Fruit fly (Drosophila melanogaster): Measurements from ENCODE around the gene grp.

grp gene

dm6 chr2L:16709693-16710092 lies 29.8 kb downstream of the grp start (continued):
- TF ChIP-seq Sry-β (GFP tag; optimal IDR thresholded peaks at IDR 0.05): no peak
- no peak for TF ChIP-seq exex (tag; optimal IDR thresholded peaks at IDR 0.05)
- TF ChIP-seq caup (GFP tag; optimal IDR thresholded peaks at IDR 0.05; ENCODE audit: severe bottlenecking): peak; percentile 57
- no peak for TF ChIP-seq CG3995 (GFP tag; optimal IDR thresholded peaks at IDR 0.05)
- TF ChIP-seq CG16813 (GFP tag; IDR thresholded peaks at IDR 0.05; ENCODE audit: partially characterized antibody): no peak
- no peak for TF ChIP-seq CG33213 (GFP tag; optimal IDR thresholded peaks at IDR 0.05)
- peak; percentile 46 for TF ChIP-seq Vsx1 (GFP tag; optimal IDR thresholded peaks at IDR 0.05)
- no peak for TF ChIP-seq dimm (GFP tag; IDR thresholded peaks at IDR 0.05)
- no peak for TF ChIP-seq jigr1 (GFP tag; IDR thresholded peaks at IDR 0.05)
- TF ChIP-seq Dbx (GFP tag; IDR thresholded peaks at IDR 0.05): peak; percentile 47; the same call in 1 of the 3 replicates
- peak; percentile 87 for TF ChIP-seq CG15269 (tag; optimal IDR thresholded peaks at IDR 0.05)
- TF ChIP-seq prd (optimal IDR thresholded peaks at IDR 0.05): no peak
- no peak for TF ChIP-seq prd (GFP tag; IDR thresholded peaks at IDR 0.05)
- peak; percentile 79 for TF ChIP-seq Aef1 (GFP tag; IDR thresholded peaks at IDR 0.05)
- peak; percentile 51 for TF ChIP-seq fd96Cb (tag; optimal IDR thresholded peaks at IDR 0.05)
- no peak for TF ChIP-seq sr (GFP tag; IDR thresholded peaks at IDR 0.05)
- peak; percentile 68 for TF ChIP-seq CG3407 (GFP tag; optimal IDR thresholded peaks at IDR 0.05)
- no peak for TF ChIP-seq CG7372 (GFP tag; IDR thresholded peaks at IDR 0.05)
- peak; percentile 71 for TF ChIP-seq NfI (GFP tag; optimal IDR thresholded peaks at IDR 0.05)
- TF ChIP-seq CG2678 (tag; optimal IDR thresholded peaks at IDR 0.05): no peak
- TF ChIP-seq kay (GFP tag; optimal IDR thresholded peaks at IDR 0.05): peak; percentile 55
- no peak for TF ChIP-seq CG2202 (tag; optimal IDR thresholded peaks at IDR 0.05)
- TF ChIP-seq CG6854 (GFP tag; optimal IDR thresholded peaks at IDR 0.05): no peak
- TF ChIP-seq CG13894 (tag; optimal IDR thresholded peaks at IDR 0.05): no peak
- no peak for TF ChIP-seq Six4 (GFP tag; optimal IDR thresholded peaks at IDR 0.05)
- TF ChIP-seq CG8089 (GFP tag; optimal IDR thresholded peaks at IDR 0.05): no peak
- peak; percentile 4 for TF ChIP-seq pum (GFP tag; optimal IDR thresholded peaks at IDR 0.05)
- no peak for TF ChIP-seq inv (GFP tag; IDR thresholded peaks at IDR 0.05; ENCODE audit: partially characterized antibody)
- no peak for TF ChIP-seq D (optimal IDR thresholded peaks at IDR 0.05)
- TF ChIP-seq D (GFP tag; optimal IDR thresholded peaks at IDR 0.05): no peak
- TF ChIP-seq ab (GFP tag; optimal IDR thresholded peaks at IDR 0.05): no peak
- TF ChIP-seq zfh2 (GFP tag; optimal IDR thresholded peaks at IDR 0.05): no peak
- TF ChIP-seq gce (GFP tag; IDR thresholded peaks at IDR 0.05): no peak
- no peak for TF ChIP-seq CG13624 (GFP tag; optimal IDR thresholded peaks at IDR 0.05)
- TF ChIP-seq bowl (GFP tag; IDR thresholded peaks at IDR 0.05): peak; percentile 76; the same call in 1 of the 2 replicates
- TF ChIP-seq fd3F (GFP tag; optimal IDR thresholded peaks at IDR 0.05): peak; percentile 51
- no peak for TF ChIP-seq gsb (GFP tag; IDR thresholded peaks at IDR 0.05)
- TF ChIP-seq Hr78 (GFP tag; optimal IDR thresholded peaks at IDR 0.05): peak in 1 of 2 experiments; percentile 16
- no peak for TF ChIP-seq CG6765 (GFP tag; optimal IDR thresholded peaks at IDR 0.05)
- peak; percentile 33; the same call in 1 of the 2 replicates for TF ChIP-seq MBD-R2 (GFP tag; IDR thresholded peaks at IDR 0.05)
- no peak for TF ChIP-seq Poxn (GFP tag; IDR thresholded peaks at IDR 0.05)
- TF ChIP-seq CG17802 (tag; optimal IDR thresholded peaks at IDR 0.05): no peak
- TF ChIP-seq crc (GFP tag; optimal IDR thresholded peaks at IDR 0.05): no peak
- TF ChIP-seq repo (GFP tag; optimal IDR thresholded peaks at IDR 0.05): no peak
- TF ChIP-seq sim (GFP tag; IDR thresholded peaks at IDR 0.05): peak; percentile 68; the same call in 1 of the 2 replicates
- no peak for TF ChIP-seq btn (GFP tag; optimal IDR thresholded peaks at IDR 0.05)
- TF ChIP-seq CG18619 (GFP tag; optimal IDR thresholded peaks at IDR 0.05): peak; percentile 49
- TF ChIP-seq oc (tag; optimal IDR thresholded peaks at IDR 0.05): peak; percentile 66
- TF ChIP-seq chn (GFP tag; optimal IDR thresholded peaks at IDR 0.05): peak; percentile 18
- peak; percentile 81 for TF ChIP-seq PHDP (tag; optimal IDR thresholded peaks at IDR 0.05)
- no peak for TF ChIP-seq Stat92E (GFP tag; optimal IDR thresholded peaks at IDR 0.05)
